Fruit fly (Drosophila melanogaster): ENCODE data around the gene CG10877.

The CG10877 gene

DNA sequence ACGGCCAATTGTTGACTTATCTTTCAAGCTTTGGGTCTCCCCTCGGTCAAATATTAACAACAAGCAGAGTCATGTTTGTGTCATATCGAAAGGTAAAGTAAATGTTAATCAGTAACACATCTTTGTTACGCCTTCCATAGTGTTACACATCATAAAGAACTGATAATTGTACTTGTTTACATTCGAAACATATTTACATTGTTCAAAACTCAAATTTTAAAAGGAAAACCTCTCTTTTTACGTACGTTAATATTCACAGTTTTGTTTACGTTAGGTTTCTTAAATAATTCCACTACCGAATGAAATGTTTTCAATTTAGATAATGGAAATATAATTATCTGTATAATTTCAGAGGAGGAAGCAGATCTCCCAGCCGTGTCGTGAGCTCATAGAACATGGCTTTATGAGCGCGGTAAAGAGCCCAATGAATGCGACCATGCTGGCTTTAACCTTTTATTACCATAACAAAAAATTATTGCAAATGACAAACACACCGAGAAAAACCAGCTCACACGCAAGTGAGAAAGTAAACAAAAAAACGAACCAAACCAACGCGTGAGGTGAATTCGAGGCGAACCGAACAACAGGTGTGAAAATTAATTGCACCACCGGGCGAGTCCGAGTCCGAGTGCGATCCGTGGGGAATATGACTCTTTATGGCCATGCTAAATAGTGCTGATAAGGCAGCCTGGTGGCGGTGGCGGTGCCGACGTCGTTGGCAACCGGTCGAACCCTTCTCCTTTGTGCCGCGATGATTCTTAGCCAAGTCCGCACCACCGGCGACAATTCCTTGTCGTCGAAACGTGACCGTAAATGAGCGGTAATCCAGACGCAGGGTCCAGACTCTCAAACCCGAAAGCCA is 21.4 kb downstream of the CG10877 start (continued):
- TF ChIP-seq CG18476 (GFP tag; optimal IDR thresholded peaks at IDR 0.05): peak; percentile 22
- peak; percentile 21 for TF ChIP-seq CG2116 (GFP tag; optimal IDR thresholded peaks at IDR 0.05)
- TF ChIP-seq Med (GFP tag): peak; percentile 34
- TF ChIP-seq kah (GFP tag; optimal IDR thresholded peaks at IDR 0.05): peak; percentile 56
- TF ChIP-seq CG15011 (GFP tag; optimal IDR thresholded peaks at IDR 0.05): peak; percentile 63
- TF ChIP-seq dimm (GFP tag; IDR thresholded peaks at IDR 0.05): 0 out of 2 replicates have a peak, but pooled peaks have one; percentile 27
- no peak for TF ChIP-seq CG6791 (GFP tag; IDR thresholded peaks at IDR 0.05; ENCODE audit: partially characterized antibody)
- no peak for TF ChIP-seq CG10959 (GFP tag; IDR thresholded peaks at IDR 0.05)
- peak; percentile 39 for TF ChIP-seq CG8924 (tag; optimal IDR thresholded peaks at IDR 0.05)
- TF ChIP-seq CG12104 (GFP tag; optimal IDR thresholded peaks at IDR 0.05): no peak
- TF ChIP-seq CG8388 (GFP tag; optimal IDR thresholded peaks at IDR 0.05): peak; percentile 21
- TF ChIP-seq CG15479 (GFP tag; optimal IDR thresholded peaks at IDR 0.05): peak; percentile 83
- peak; percentile 63 for TF ChIP-seq CG14710 (tag; optimal IDR thresholded peaks at IDR 0.05)
- TF ChIP-seq sd (tag; optimal IDR thresholded peaks at IDR 0.05): no peak
- TF ChIP-seq lmd (GFP tag; IDR thresholded peaks at IDR 0.05): no peak
- no peak for TF ChIP-seq zfh2 (GFP tag; optimal IDR thresholded peaks at IDR 0.05)
- TF ChIP-seq HLH54F (GFP tag; optimal IDR thresholded peaks at IDR 0.05): no peak
- peak; percentile 7 for TF ChIP-seq lab (GFP tag; optimal IDR thresholded peaks at IDR 0.05)
- no peak for TF ChIP-seq CG4854 (GFP tag; optimal IDR thresholded peaks at IDR 0.05)
- TF ChIP-seq CG17829 (tag; optimal IDR thresholded peaks at IDR 0.05): no peak
- no peak for TF ChIP-seq CG33213 (GFP tag; optimal IDR thresholded peaks at IDR 0.05)
- TF ChIP-seq E2f2 (GFP tag; IDR thresholded peaks at IDR 0.05): no peak
- TF ChIP-seq CG7963 (GFP tag; IDR thresholded peaks at IDR 0.05; ENCODE audit: partially characterized antibody): no peak
- TF ChIP-seq sens-2 (GFP tag; IDR thresholded peaks at IDR 0.05): no peak
- TF ChIP-seq odd (GFP tag; optimal IDR thresholded peaks at IDR 0.05): peak; percentile 54
- no peak for TF ChIP-seq da (GFP tag; optimal IDR thresholded peaks at IDR 0.05)
- TF ChIP-seq fu2 (GFP tag; optimal IDR thresholded peaks at IDR 0.05): no peak
- no peak for TF ChIP-seq tin (GFP tag; optimal IDR thresholded peaks at IDR 0.05)
- no peak for TF ChIP-seq nerfin-1 (tag; optimal IDR thresholded peaks at IDR 0.05)
- TF ChIP-seq Vsx1 (GFP tag; optimal IDR thresholded peaks at IDR 0.05): peak; percentile 54
- no peak for TF ChIP-seq Aef1 (GFP tag; IDR thresholded peaks at IDR 0.05)
- peak; percentile 30 for TF ChIP-seq CG12391 (tag; optimal IDR thresholded peaks at IDR 0.05)
- TF ChIP-seq Camta (GFP tag; optimal IDR thresholded peaks at IDR 0.05): peak; percentile 18
- TF ChIP-seq CG13424 (tag; optimal IDR thresholded peaks at IDR 0.05): peak; percentile 37
- no peak for TF ChIP-seq CG5953 (GFP tag; IDR thresholded peaks at IDR 0.05)
- no peak for TF ChIP-seq HmgZ (tag; optimal IDR thresholded peaks at IDR 0.05)
- TF ChIP-seq gce (GFP tag; IDR thresholded peaks at IDR 0.05): no peak
- TF ChIP-seq CG10543 (GFP tag; optimal IDR thresholded peaks at IDR 0.05): peak; percentile 9
- TF ChIP-seq Xbp1 (GFP tag; optimal IDR thresholded peaks at IDR 0.05): no peak
- TF ChIP-seq Dip3 (GFP tag; optimal IDR thresholded peaks at IDR 0.05): no peak
- peak; percentile 49 for TF ChIP-seq CoRest (tag; optimal IDR thresholded peaks at IDR 0.05)
- no peak for TF ChIP-seq ab (GFP tag; optimal IDR thresholded peaks at IDR 0.05)
- TF ChIP-seq CG8290 (GFP tag; optimal IDR thresholded peaks at IDR 0.05): no peak
- peak in 1 of 2 experiments; percentile 39 for TF ChIP-seq CG8290 (tag; optimal IDR thresholded peaks at IDR 0.05)
- no peak for TF ChIP-seq abd-A (tag; optimal IDR thresholded peaks at IDR 0.05)
- no peak for TF ChIP-seq CG11085 (GFP tag; IDR thresholded peaks at IDR 0.05)
- no peak for TF ChIP-seq gro (GFP tag; optimal IDR thresholded peaks at IDR 0.05)
- TF ChIP-seq CG18764 (GFP tag; optimal IDR thresholded peaks at IDR 0.05): no peak
- TF ChIP-seq org-1 (GFP tag; optimal IDR thresholded peaks at IDR 0.05): peak; percentile 33
- TF ChIP-seq Mes4 (GFP tag; optimal IDR thresholded peaks at IDR 0.05): peak; percentile 18
